Worm (Caenorhabditis elegans): ENCODE measurements around the gene C14C10.5.

ce11 chrV:12596795-12597194 is 3.2 kb upstream of the C14C10.5 start:
- TF ChIP-seq W03F9.2 (tag; optimal IDR thresholded peaks at IDR 0.05): no peak
- no peak for TF ChIP-seq him-1 (tag; optimal IDR thresholded peaks at IDR 0.05)

All from whole organism, L4/young adult.